Fruit fly (Drosophila melanogaster) whole organism, embryonic: ENCODE data around the gene CG14082.

Source experiments
- Ada2b ChIP-seq: fragments of 200-800 bp; sonication (Bioruptor generic); IDR thresholded peaks from 2 replicates; pipeline ENCODE4 v1.3.6; 2022; ENCODE audit warnings: missing biosample characterization, missing genetic modification characterization
- Atf6 ChIP-seq: fragments of 200-800 bp; sonication (Bioruptor generic); IDR thresholded peaks from 2 replicates; pipeline ENCODE4 v1.3.6; 2022; ENCODE audit warnings: missing biosample characterization, missing genetic modification characterization
- CG10209 ChIP-seq: fragments of 200-800 bp; sonication (Bioruptor generic); optimal IDR thresholded peaks from 3 replicates; lab custom pipeline; 2017; ENCODE audit warnings: missing biosample characterization, mild to moderate bottlenecking, missing genetic modification characterization, missing genetic modification reagents
- CG12155 ChIP-seq: fragments of 200-800 bp; sonication (Bioruptor generic); optimal IDR thresholded peaks from 3 replicates; lab custom pipeline; 2016; ENCODE audit warnings: missing biosample characterization, missing genetic modification characterization
- CG13123 ChIP-seq: fragments of 200-800 bp; sonication (Bioruptor generic); optimal IDR thresholded peaks from 2 replicates; lab custom pipeline; 2016; ENCODE audit warnings: missing biosample characterization, missing genetic modification characterization
- CG1602 ChIP-seq: fragments of 200-800 bp; sonication (Bioruptor generic); optimal IDR thresholded peaks from 3 replicates; lab custom pipeline; 2016; ENCODE audit warnings: missing biosample characterization, missing genetic modification characterization
- CG17328 ChIP-seq: fragments of 200-800 bp; sonication (Bioruptor generic); IDR thresholded peaks from 2 replicates; pipeline ENCODE4 v1.3.6; 2022; ENCODE audit warnings: missing biosample characterization, missing genetic modification characterization
- CG17359 ChIP-seq: fragments of 200-800 bp; sonication (Bioruptor generic); optimal IDR thresholded peaks from 3 replicates; lab custom pipeline; 2018; ENCODE audit warnings: missing biosample characterization, mild to moderate bottlenecking, missing genetic modification characterization, moderate library complexity
- CG2202 ChIP-seq: fragments of 200-800 bp; sonication (Bioruptor generic); optimal IDR thresholded peaks from 2 replicates; lab custom pipeline; 2018; ENCODE audit warnings: missing biosample characterization, mild to moderate bottlenecking, missing genetic modification characterization
- CG2875 ChIP-seq: fragments of 200-800 bp; sonication (Bioruptor generic); optimal IDR thresholded peaks from 2 replicates; lab custom pipeline; 2017; ENCODE audit warnings: missing biosample characterization, mild to moderate bottlenecking, missing genetic modification characterization, missing genetic modification reagents
- CG31365 ChIP-seq: fragments of 200-800 bp; sonication (Bioruptor generic); optimal IDR thresholded peaks from 2 replicates; lab custom pipeline; 2018; ENCODE audit warnings: missing biosample characterization, mild to moderate bottlenecking, missing genetic modification characterization
- CG3838 ChIP-seq: fragments of 200-800 bp; sonication (Bioruptor generic); optimal IDR thresholded peaks from 3 replicates; lab custom pipeline; 2016; ENCODE audit warnings: missing biosample characterization, missing genetic modification characterization
- CG4360 ChIP-seq: fragments of 200-800 bp; sonication (Bioruptor generic); IDR thresholded peaks from 2 replicates; pipeline ENCODE4 v1.3.6; 2022; ENCODE audit warnings: missing biosample characterization, missing genetic modification characterization
- CG43689 ChIP-seq: fragments of 200-800 bp; sonication (Bioruptor generic); IDR thresholded peaks from 2 replicates; pipeline ENCODE4 v1.3.6; 2022; ENCODE audit warnings: missing biosample characterization, missing genetic modification characterization
- CG6813 ChIP-seq: fragments of 200-800 bp; sonication (Bioruptor generic); optimal IDR thresholded peaks from 2 replicates; lab custom pipeline; 2017; ENCODE audit warnings: missing biosample characterization, missing genetic modification characterization, mild to moderate bottlenecking, moderate library complexity, missing genetic modification reagents
- CG7271 ChIP-seq: fragments of 200-800 bp; sonication (Bioruptor generic); optimal IDR thresholded peaks from 2 replicates; lab custom pipeline; 2018; ENCODE audit warnings: missing biosample characterization, mild to moderate bottlenecking, missing genetic modification characterization, moderate library complexity
- CG7357 ChIP-seq: fragments of 200-800 bp; sonication (Bioruptor generic); IDR thresholded peaks from 3 replicates; pipeline ENCODE4 v1.3.6; 2022; ENCODE audit warnings: missing biosample characterization, missing genetic modification characterization
- CG7745 ChIP-seq: fragments of 200-800 bp; sonication (Bioruptor generic); optimal IDR thresholded peaks from 2 replicates; lab custom pipeline; 2018; ENCODE audit warnings: missing biosample characterization, mild to moderate bottlenecking, missing genetic modification characterization, moderate library complexity
- CG9817 ChIP-seq: fragments of 200-800 bp; sonication (Bioruptor generic); optimal IDR thresholded peaks from 2 replicates; lab custom pipeline; 2018; ENCODE audit warnings: missing biosample characterization, mild to moderate bottlenecking, missing genetic modification characterization, moderate library complexity
- Dll ChIP-seq: fragments of 200-800 bp; sonication (Bioruptor generic); IDR thresholded peaks from 4 replicates; pipeline ENCODE4 v1.3.6; 2022; ENCODE audit warnings: missing biosample characterization, missing genetic modification characterization; ENCODE audit not compliant: partially characterized antibody
- Doc2 ChIP-seq: fragments of 200-800 bp; sonication (Bioruptor generic); IDR thresholded peaks from 2 replicates; pipeline ENCODE4 v1.3.6; 2022; ENCODE audit warnings: missing biosample characterization, missing genetic modification characterization
- H15 ChIP-seq: fragments of 200-800 bp; sonication (Bioruptor generic); IDR thresholded peaks from 3 replicates; pipeline ENCODE4 v1.3.6; 2022; ENCODE audit warnings: missing biosample characterization, missing genetic modification characterization
- H2.0 ChIP-seq: fragments of 200-800 bp; sonication (Bioruptor generic); IDR thresholded peaks from 2 replicates; pipeline ENCODE4 v1.3.6; 2022; ENCODE audit warnings: missing biosample characterization, missing genetic modification characterization
- Hmr ChIP-seq: fragments of 200-800 bp; sonication (Bioruptor generic); optimal IDR thresholded peaks from 3 replicates; lab custom pipeline; 2017; ENCODE audit warnings: mild to moderate bottlenecking, missing biosample characterization, missing genetic modification reagents, missing genetic modification characterization
- Pdp1 ChIP-seq, 2 experiments: fragments of 200-800 bp; sonication (Bioruptor generic); optimal IDR thresholded peaks; 3 replicates each; lab custom pipeline; 2016; ENCODE audit warnings: missing biosample characterization in 2 of 2, missing genetic modification characterization in 2 of 2, mild to moderate bottlenecking in 1 of 2, moderate library complexity in 1 of 2
- Sry-δ ChIP-seq: fragments of 200-800 bp; sonication (Bioruptor generic); optimal IDR thresholded peaks from 2 replicates; lab custom pipeline; 2016; ENCODE audit warnings: missing biosample characterization, missing genetic modification characterization
- TFAM ChIP-seq: fragments of 200-800 bp; sonication (Bioruptor generic); optimal IDR thresholded peaks from 2 replicates; lab custom pipeline; 2017; ENCODE audit warnings: missing biosample characterization, missing genetic modification characterization, inconsistent platforms
- Vsx1 ChIP-seq: fragments of 200-800 bp; sonication (Bioruptor generic); optimal IDR thresholded peaks from 2 replicates; lab custom pipeline; 2017; ENCODE audit warnings: missing biosample characterization, mild to moderate bottlenecking, missing genetic modification characterization, missing genetic modification reagents
- YL-1 ChIP-seq: fragments of 200-800 bp; sonication (Bioruptor generic); optimal IDR thresholded peaks from 3 replicates; lab custom pipeline; 2017; ENCODE audit warnings: missing biosample characterization, mild to moderate bottlenecking, missing genetic modification characterization
- amos ChIP-seq: fragments of 200-800 bp; sonication (Bioruptor generic); IDR thresholded peaks from 2 replicates; pipeline ENCODE4 v1.3.6; 2022; ENCODE audit warnings: missing biosample characterization, missing genetic modification characterization; ENCODE audit not compliant: partially characterized antibody
- aop ChIP-seq: fragments of 200-800 bp; sonication (Bioruptor generic); IDR thresholded peaks from 2 replicates; pipeline ENCODE4 v1.3.6; 2022; ENCODE audit warnings: missing biosample characterization, missing genetic modification characterization
- ash1 ChIP-seq: fragments of 200-800 bp; sonication (Bioruptor generic); optimal IDR thresholded peaks from 2 replicates; lab custom pipeline; 2018; ENCODE audit warnings: missing biosample characterization, mild to moderate bottlenecking, missing genetic modification characterization
- bigmax ChIP-seq: fragments of 200-800 bp; sonication (Bioruptor generic); optimal IDR thresholded peaks from 2 replicates; lab custom pipeline; 2018; ENCODE audit warnings: missing biosample characterization, mild to moderate bottlenecking, missing genetic modification characterization
- dmrt11E ChIP-seq: fragments of 200-800 bp; sonication (Bioruptor generic); optimal IDR thresholded peaks from 3 replicates; lab custom pipeline; 2018; ENCODE audit warnings: missing biosample characterization, mild to moderate bottlenecking, missing genetic modification characterization, moderate library complexity
- dmrt99B ChIP-seq: fragments of 200-800 bp; sonication (Bioruptor generic); optimal IDR thresholded peaks from 2 replicates; lab custom pipeline; 2018; ENCODE audit warnings: missing biosample characterization, mild to moderate bottlenecking, missing genetic modification characterization, moderate library complexity
- fd3F ChIP-seq: fragments of 200-800 bp; sonication (Bioruptor generic); optimal IDR thresholded peaks from 2 replicates; lab custom pipeline; 2018; ENCODE audit warnings: missing biosample characterization, mild to moderate bottlenecking, missing genetic modification characterization, moderate library complexity
- fd64A ChIP-seq: fragments of 200-800 bp; sonication (Bioruptor generic); optimal IDR thresholded peaks from 3 replicates; lab custom pipeline; 2018; ENCODE audit warnings: missing biosample characterization, mild to moderate bottlenecking, missing genetic modification characterization
- gcm2 ChIP-seq: fragments of 200-800 bp; sonication (Bioruptor generic); optimal IDR thresholded peaks from 2 replicates; lab custom pipeline; 2016; ENCODE audit warnings: missing biosample characterization, missing genetic modification characterization
- gem ChIP-seq: fragments of 200-800 bp; sonication (Bioruptor generic); optimal IDR thresholded peaks from 2 replicates; lab custom pipeline; 2019; ENCODE audit warnings: missing biosample characterization, mild to moderate bottlenecking, missing genetic modification characterization, moderate library complexity
- ind ChIP-seq: fragments of 200-800 bp; sonication (Bioruptor generic); optimal IDR thresholded peaks from 3 replicates; lab custom pipeline; 2016; ENCODE audit warnings: missing biosample characterization, missing genetic modification characterization
- ken ChIP-seq: fragments of 200-800 bp; sonication (Bioruptor generic); IDR thresholded peaks from 3 replicates; pipeline ENCODE4 v1.3.6; 2022; ENCODE audit warnings: missing biosample characterization, missing genetic modification characterization
- lola ChIP-seq, 3 experiments: fragments of >200 bp in 2 of 3; fragments of 200-800 bp in 1 of 3; sonication (Bioruptor generic) in 1 of 3; optimal IDR thresholded peaks; 2 replicates each; lab custom pipeline; 2017 to 2019; ENCODE audit warnings: missing biosample characterization in 3 of 3, missing genetic modification characterization in 3 of 3, mild to moderate bottlenecking in 1 of 3, moderate library complexity in 1 of 3
- luna ChIP-seq: fragments of 200-800 bp; sonication (Bioruptor generic); optimal IDR thresholded peaks from 2 replicates; lab custom pipeline; 2016; ENCODE audit warnings: missing biosample characterization, missing genetic modification characterization
- pan ChIP-seq, 4 experiments: fragments of >200 bp in 3 of 4; fragments of 200-800 bp in 1 of 4; sonication (Bioruptor generic) in 1 of 4; optimal IDR thresholded peaks in 3 of 4; IDR thresholded peaks in 1 of 4; 2 replicates each; pipeline versions ENCODE4 v1.3.6 to Lab custom; 2017 to 2022; ENCODE audit warnings: missing biosample characterization in 2 of 4, missing genetic modification characterization in 2 of 4, mixed read lengths in 1 of 4
- pho ChIP-seq: fragments of 200-800 bp; sonication (Bioruptor generic); optimal IDR thresholded peaks from 2 replicates; lab custom pipeline; 2016; ENCODE audit warnings: missing biosample characterization, missing genetic modification characterization
- psq ChIP-seq: fragments of 200-800 bp; sonication (Bioruptor generic); optimal IDR thresholded peaks from 2 replicates; lab custom pipeline; 2017; ENCODE audit warnings: missing biosample characterization, missing genetic modification characterization
- vvl ChIP-seq: fragments of 200-800 bp; sonication (Bioruptor generic); IDR thresholded peaks from 2 replicates; pipeline ENCODE4 v1.3.6; 2022; ENCODE audit warnings: missing biosample characterization, missing genetic modification characterization

The CG14082 gene

DNA sequence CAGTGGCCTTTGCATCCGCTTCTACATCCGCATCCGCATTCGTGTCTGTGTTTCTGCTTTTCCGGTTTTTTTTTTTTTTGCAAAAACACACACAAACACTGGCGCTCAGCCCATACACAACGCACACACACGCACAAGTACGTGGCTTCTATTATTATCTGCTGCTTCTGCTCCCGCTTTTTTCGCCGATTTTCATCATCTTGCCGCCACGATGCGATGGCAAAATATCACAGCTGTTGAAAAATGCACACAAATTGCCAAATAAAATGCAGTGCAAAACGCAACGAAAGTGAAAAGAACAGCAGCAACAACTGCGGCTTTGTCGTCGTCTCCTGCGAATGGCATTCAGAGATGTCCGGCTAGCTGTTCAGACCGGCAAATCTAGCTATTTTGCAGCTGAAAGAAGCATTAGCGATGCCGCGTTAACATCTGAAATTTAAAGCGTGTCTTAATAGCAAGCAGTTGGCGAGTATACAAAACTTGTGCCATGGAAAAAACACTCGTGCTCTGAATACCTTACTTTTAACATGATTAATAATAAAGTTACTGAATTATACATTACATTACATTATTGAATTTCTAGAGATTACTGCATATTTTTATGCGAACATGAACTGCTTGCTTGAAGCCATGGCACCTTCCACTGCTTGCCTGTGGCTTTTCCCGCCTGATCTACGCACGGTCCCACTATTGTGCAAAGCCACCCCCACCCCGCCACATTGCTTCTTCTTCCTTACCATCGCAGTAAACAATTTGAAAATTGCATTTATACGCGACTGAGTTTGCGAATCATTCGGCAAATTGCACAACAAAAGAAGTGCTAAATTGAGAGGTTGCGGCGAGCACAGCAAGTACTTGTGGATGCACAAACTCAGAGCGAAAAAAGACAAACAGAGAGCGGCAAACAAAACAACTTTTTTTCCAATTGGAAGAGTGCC is 76.0 kb downstream of the CG14082 start, which contains the start of the genes Ugt316A1 and Sfxn2 (continued):
- TF ChIP-seq CG6813 (GFP tag; lab: Kevin White, UChicago) (peak; percentile 12), CG3838 (GFP tag; lab: Kevin White, UChicago) (no peak), dmrt11E (tag; lab: Kevin White, UChicago) (peak; percentile 45), TFAM (GFP tag; lab: Kevin White, UChicago) (no peak), gem (tag; lab: Kevin White, UChicago) (peak; percentile 52), CG7745 (tag; lab: Kevin White, UChicago) (no peak), bigmax (GFP tag; lab: Kevin White, UChicago) (no peak), CG7357 (GFP tag; lab: Robert Waterston, UW) (peak; percentile 33; the same call in 1 of the 3 replicates), H15 (GFP tag; lab: Robert Waterston, UW) (peak; percentile 38; the same call in 1 of the 3 replicates), CG17328 (GFP tag; lab: Robert Waterston, UW) (peak; percentile 41; the same call in 1 of the 2 replicates), psq (GFP tag; lab: Kevin White, UChicago) (no peak), fd3F (GFP tag; lab: Kevin White, UChicago) (peak; percentile 10), ken (GFP tag; lab: Robert Waterston, UW) (no peak), pan (optimal IDR thresholded peaks at IDR 0.05; lab: Kevin White, UChicago) (no peak), pan (GFP tag; optimal IDR thresholded peaks at IDR 0.05 in 1 of 2, IDR thresholded peaks at IDR 0.05 in 1 of 2) (peak in 1 of 2 experiments; percentile 50), YL-1 (GFP tag; lab: Kevin White, UChicago) (peak; percentile 51), Vsx1 (GFP tag; lab: Kevin White, UChicago) (no peak), gcm2 (GFP tag; lab: Kevin White, UChicago) (no peak), H2.0 (GFP tag; lab: Robert Waterston, UW) (peak; percentile 7; the same call in 1 of the 2 replicates), CG43689 (GFP tag; lab: Robert Waterston, UW) (no peak), CG7271 (tag; lab: Kevin White, UChicago) (no peak), dmrt99B (tag; lab: Kevin White, UChicago) (no peak), Hmr (GFP tag; lab: Kevin White, UChicago) (peak; percentile 72), vvl (GFP tag; lab: Robert Waterston, UW) (0 out of 2 replicates have a peak, but pooled peaks have one; percentile 50), fd64A (GFP tag; lab: Kevin White, UChicago) (no peak), Ada2b (GFP tag; lab: Robert Waterston, UW) (peak; percentile 23; the same call in 1 of the 2 replicates), Pdp1 (GFP tag; optimal IDR thresholded peaks at IDR 0.05; lab: Kevin White, UChicago) (peak; percentile 6 to 19), Doc2 (no peak), CG1602 (GFP tag; lab: Kevin White, UChicago) (peak; percentile 22), luna (GFP tag; lab: Kevin White, UChicago) (no peak), CG2875 (GFP tag; lab: Kevin White, UChicago) (no peak), Atf6 (GFP tag; lab: Robert Waterston, UW) (no peak), lola (GFP tag; optimal IDR thresholded peaks at IDR 0.05; lab: Kevin White, UChicago) (peak in 2 of 3 experiments; percentile 35 to 62), CG4360 (GFP tag; lab: Robert Waterston, UW) (no peak), CG10209 (GFP tag; lab: Kevin White, UChicago) (peak; percentile 26), amos (GFP tag; lab: Robert Waterston, UW) (peak; percentile 45; the same call in 1 of the 2 replicates), CG17359 (no peak), CG2202 (no peak), CG9817 (tag; lab: Kevin White, UChicago) (peak; percentile 49), CG13123 (GFP tag; lab: Kevin White, UChicago) (no peak), CG12155 (GFP tag; lab: Kevin White, UChicago) (peak; percentile 47), pho (peak; percentile 71), aop (no peak), ind (GFP tag; lab: Kevin White, UChicago) (peak; percentile 42), CG31365 (peak; percentile 98), ash1 (GFP tag; lab: Kevin White, UChicago) (no peak), Dll (no peak), Sry-δ (GFP tag; lab: Kevin White, UChicago) (peak; percentile 48)
